Fruit fly (Drosophila melanogaster): ENCODE data around the gene Gmap.
A peak's percentile ranks its signal among the peaks of the same experiment; 100 is the strongest.

Gene Gmap

dm6 chrX:15552472-15552888 is 65.8 kb downstream of the Gmap start (continued):
- TF ChIP-seq Eip75B (GFP tag; optimal IDR thresholded peaks at IDR 0.05) (peak; percentile 73), CG6163 (GFP tag; IDR thresholded peaks at IDR 0.05) (0 out of 3 replicates have a peak, but pooled peaks have one; percentile 23), fkh (GFP tag; optimal IDR thresholded peaks at IDR 0.05) (no peak), Ets21C (GFP tag; optimal IDR thresholded peaks at IDR 0.05) (peak; percentile 18), Smox (GFP tag; optimal IDR thresholded peaks at IDR 0.05) (peak; percentile 50), svp (GFP tag) (peak; percentile 79), CG16779 (tag; optimal IDR thresholded peaks at IDR 0.05) (no peak), CG32006 (GFP tag; optimal IDR thresholded peaks at IDR 0.05) (peak; percentile 44), Hr39 (GFP tag; optimal IDR thresholded peaks at IDR 0.05) (peak; percentile 47), CG6808 (GFP tag; optimal IDR thresholded peaks at IDR 0.05) (peak; percentile 21), Eip93F (GFP tag; optimal IDR thresholded peaks at IDR 0.05) (no peak), Sox15 (GFP tag; optimal IDR thresholded peaks at IDR 0.05) (peak; percentile 36), CG11902 (GFP tag; optimal IDR thresholded peaks at IDR 0.05) (peak; percentile 13), CG6276 (GFP tag; optimal IDR thresholded peaks at IDR 0.05) (peak; percentile 9), CG8319 (GFP tag; optimal IDR thresholded peaks at IDR 0.05) (no peak), CG8119 (GFP tag; IDR thresholded peaks at IDR 0.05) (peak; percentile 18; the same call in 1 of the 3 replicates)

dm6 chrX:15554256-15554678 is 67.5 kb downstream of the Gmap start, which contains the start of gene Ac13E:
Gene Ac13E, minus strand, starts transcription at chrX:15554278.
- TF ChIP-seq CG6792 (GFP tag; optimal IDR thresholded peaks at IDR 0.05) (peak; percentile 93), vri (GFP tag; optimal IDR thresholded peaks at IDR 0.05) (peak; percentile 89), CG15336 (GFP tag; IDR thresholded peaks at IDR 0.05) (peak; percentile 89), salr (GFP tag; optimal IDR thresholded peaks at IDR 0.05) (peak; percentile 69 to 89), Eip78C (GFP tag) (peak; percentile 98), Ets21C (GFP tag; optimal IDR thresholded peaks at IDR 0.05) (peak; percentile 85), ss (GFP tag; optimal IDR thresholded peaks at IDR 0.05) (peak; percentile 85 to 93), CG8119 (GFP tag; IDR thresholded peaks at IDR 0.05) (peak; percentile 92), CG4318 (GFP tag; optimal IDR thresholded peaks at IDR 0.05) (peak; percentile 91), CG8319 (GFP tag; optimal IDR thresholded peaks at IDR 0.05) (peak; percentile 87), CG11762 (GFP tag; optimal IDR thresholded peaks at IDR 0.05; ENCODE audit: insufficient read depth) (peak; percentile 89), CG6276 (GFP tag; optimal IDR thresholded peaks at IDR 0.05) (peak; percentile 91), achi (GFP tag; optimal IDR thresholded peaks at IDR 0.05) (peak; percentile 92), CG11902 (GFP tag; optimal IDR thresholded peaks at IDR 0.05) (peak; percentile 79), Hr39 (GFP tag; optimal IDR thresholded peaks at IDR 0.05) (peak; percentile 84), esn (GFP tag; optimal IDR thresholded peaks at IDR 0.05) (peak; percentile 93), fd59A (GFP tag; optimal IDR thresholded peaks at IDR 0.05) (peak; percentile 87), pdm3 (GFP tag; optimal IDR thresholded peaks at IDR 0.05) (peak; percentile 92), Hr4 (GFP tag; optimal IDR thresholded peaks at IDR 0.05) (peak; percentile 92), CG11294 (GFP tag; IDR thresholded peaks at IDR 0.05) (peak; percentile 76; the same call in 1 of the 2 replicates), CG9139 (GFP tag; optimal IDR thresholded peaks at IDR 0.05) (peak; percentile 84), CG31627 (GFP tag; optimal IDR thresholded peaks at IDR 0.05) (peak; percentile 89), svp (GFP tag) (peak; percentile 98), topi (GFP tag; optimal IDR thresholded peaks at IDR 0.05) (peak; percentile 94), Blimp-1 (GFP tag; optimal IDR thresholded peaks at IDR 0.05) (peak; percentile 77), Sox15 (GFP tag; optimal IDR thresholded peaks at IDR 0.05) (peak; percentile 88), fkh (GFP tag; optimal IDR thresholded peaks at IDR 0.05) (peak; percentile 35), CG3919 (GFP tag; optimal IDR thresholded peaks at IDR 0.05) (peak; percentile 93), dsx (GFP tag; optimal IDR thresholded peaks at IDR 0.05; ENCODE audit: poor library complexity, severe bottlenecking) (peak; percentile 81), CG16779 (tag; optimal IDR thresholded peaks at IDR 0.05) (peak; percentile 84), Sox102F (GFP tag; optimal IDR thresholded peaks at IDR 0.05) (peak; percentile 94), acj6 (GFP tag; optimal IDR thresholded peaks at IDR 0.05) (peak; percentile 92), CG6163 (GFP tag; IDR thresholded peaks at IDR 0.05) (peak; percentile 79), CG10631 (GFP tag; optimal IDR thresholded peaks at IDR 0.05) (peak; percentile 87), cyc (GFP tag; optimal IDR thresholded peaks at IDR 0.05) (peak; percentile 85), CG6808 (GFP tag; optimal IDR thresholded peaks at IDR 0.05) (peak; percentile 91), Ets96B (tag; optimal IDR thresholded peaks at IDR 0.05) (peak; percentile 88), CG3032 (tag; optimal IDR thresholded peaks at IDR 0.05) (peak; percentile 87), Sox14 (GFP tag; optimal IDR thresholded peaks at IDR 0.05) (peak; percentile 94), Lpt (GFP tag; optimal IDR thresholded peaks at IDR 0.05) (peak; percentile 89), CG7368 (GFP tag; optimal IDR thresholded peaks at IDR 0.05) (peak; percentile 91), CG34406 (GFP tag; optimal IDR thresholded peaks at IDR 0.05) (peak; percentile 92), Eip75B (GFP tag; optimal IDR thresholded peaks at IDR 0.05) (peak; percentile 90), Gug (GFP tag; IDR thresholded peaks at IDR 0.05) (peak; percentile 85)
